Worm (Caenorhabditis elegans) whole organism, L2 larva: Measurements from ENCODE around the gene fbxa-165.
"Not testable (repeated sequence)": the region's sequence is repeated elsewhere in the genome, so short reads cannot be mapped to it uniquely, and the experiment has no call there.

Source experiments
- C34F6.9 ChIP-seq: fragments of 150-350 bp; optimal IDR thresholded peaks from 2 replicates; lab custom pipeline; 2014; ENCODE audit warnings: missing biosample characterization, missing genetic modification characterization
- F13H6.1 ChIP-seq: sonication (generic microtip); optimal IDR thresholded peaks from 2 replicates; lab custom pipeline; 2016; ENCODE audit warnings: missing genetic modification characterization, missing compliant biosample characterization
- R02D3.7 ChIP-seq: fragments of 150-350 bp; optimal IDR thresholded peaks from 2 replicates; lab custom pipeline; 2014; ENCODE audit warnings: missing biosample characterization, missing genetic modification characterization
- Y55F3AM.14 ChIP-seq: fragments of 200-800 bp; sonication (Bioruptor generic); optimal IDR thresholded peaks from 2 replicates; lab custom pipeline; 2018; ENCODE audit warnings: mild to moderate bottlenecking, missing genetic modification characterization, missing compliant biosample characterization
- alr-1 ChIP-seq: fragments of 150-350 bp; optimal IDR thresholded peaks from 2 replicates; lab custom pipeline; 2014; ENCODE audit warnings: missing biosample characterization, missing genetic modification characterization
- aly-2 ChIP-seq: fragments of 150-350 bp; optimal IDR thresholded peaks from 2 replicates; lab custom pipeline; 2014; ENCODE audit warnings: missing biosample characterization, missing genetic modification characterization
- ceh-16 ChIP-seq: fragments of 150-350 bp; optimal IDR thresholded peaks from 2 replicates; lab custom pipeline; 2014; ENCODE audit warnings: missing biosample characterization, missing genetic modification characterization
- crh-2 ChIP-seq: sonication (generic microtip); optimal IDR thresholded peaks from 2 replicates; lab custom pipeline; 2017; ENCODE audit warnings: missing biosample characterization, missing genetic modification characterization
- dmd-4 ChIP-seq: sonication (generic microtip); optimal IDR thresholded peaks from 2 replicates; lab custom pipeline; 2017; ENCODE audit warnings: missing biosample characterization, missing genetic modification characterization
- egl-27 ChIP-seq: sonication (generic microtip); optimal IDR thresholded peaks from 3 replicates; lab custom pipeline; 2017; ENCODE audit warnings: missing biosample characterization, missing genetic modification reagents, missing genetic modification characterization
- elt-3 ChIP-seq: sonication (generic microtip); optimal IDR thresholded peaks from 2 replicates; lab custom pipeline; 2017; ENCODE audit warnings: missing biosample characterization, missing genetic modification characterization
- fos-1 ChIP-seq: fragments of 150-350 bp; optimal IDR thresholded peaks from 2 replicates; lab custom pipeline; 2014; ENCODE audit warnings: missing biosample characterization, missing genetic modification characterization
- gmeb-1 ChIP-seq: fragments of 150-350 bp; optimal IDR thresholded peaks from 2 replicates; lab custom pipeline; 2014; ENCODE audit warnings: missing biosample characterization, missing genetic modification characterization
- lin-13 ChIP-seq: fragments of 150-350 bp; optimal IDR thresholded peaks from 2 replicates; lab custom pipeline; 2014; ENCODE audit warnings: missing biosample characterization, missing genetic modification reagents, missing genetic modification characterization
- lin-39 ChIP-seq: fragments of 150-350 bp; optimal IDR thresholded peaks from 2 replicates; lab custom pipeline; 2014; ENCODE audit warnings: missing biosample characterization, missing genetic modification reagents, missing genetic modification characterization
- lsy-2 ChIP-seq, 2 experiments: fragments of 150-350 bp in 1 of 2; sonication (generic microtip) in 1 of 2; optimal IDR thresholded peaks; 2 replicates each; lab custom pipeline; 2014 to 2017; ENCODE audit warnings: missing biosample characterization in 2 of 2, missing genetic modification characterization in 2 of 2
- nhr-12 ChIP-seq: fragments of 150-350 bp; optimal IDR thresholded peaks from 2 replicates; lab custom pipeline; 2014; ENCODE audit warnings: missing biosample characterization, missing genetic modification characterization
- nhr-129 ChIP-seq: fragments of 150-350 bp; optimal IDR thresholded peaks from 2 replicates; lab custom pipeline; 2014; ENCODE audit warnings: missing biosample characterization, missing genetic modification characterization
- nhr-21 ChIP-seq: fragments of 150-350 bp; optimal IDR thresholded peaks from 2 replicates; lab custom pipeline; 2014; ENCODE audit warnings: missing biosample characterization, missing genetic modification characterization
- nhr-23 ChIP-seq: fragments of 150-350 bp; optimal IDR thresholded peaks from 2 replicates; lab custom pipeline; 2014; ENCODE audit warnings: missing biosample characterization, missing genetic modification reagents, missing genetic modification characterization
- nhr-237 ChIP-seq: fragments of 150-350 bp; optimal IDR thresholded peaks from 2 replicates; lab custom pipeline; 2014; ENCODE audit warnings: missing biosample characterization, missing genetic modification characterization
- nhr-25 ChIP-seq: fragments of 150-350 bp; sonication (generic microtip); optimal IDR thresholded peaks from 3 replicates; lab custom pipeline; 2014; ENCODE audit warnings: missing biosample characterization, missing genetic modification characterization
- nhr-77 ChIP-seq: fragments of 150-350 bp; optimal IDR thresholded peaks from 2 replicates; lab custom pipeline; 2014; ENCODE audit warnings: missing biosample characterization, missing genetic modification characterization
- peb-1 ChIP-seq: fragments of 150-350 bp; optimal IDR thresholded peaks from 2 replicates; lab custom pipeline; 2014; ENCODE audit warnings: missing biosample characterization, missing genetic modification characterization
- sem-4 ChIP-seq: fragments of 150-350 bp; optimal IDR thresholded peaks from 2 replicates; lab custom pipeline; 2014; ENCODE audit warnings: missing biosample characterization, missing genetic modification reagents, missing genetic modification characterization
- skn-1 ChIP-seq: sonication (generic microtip); optimal IDR thresholded peaks from 2 replicates; lab custom pipeline; 2017; ENCODE audit warnings: missing biosample characterization, missing genetic modification characterization
- sma-9 ChIP-seq, 2 experiments: fragments of 150-350 bp in 1 of 2; sonication (generic microtip) in 1 of 2; optimal IDR thresholded peaks; 2 replicates each; lab custom pipeline; 2014 to 2016; ENCODE audit warnings: missing genetic modification characterization in 2 of 2, mild to moderate bottlenecking in 1 of 2, missing biosample characterization in 1 of 2, missing compliant biosample characterization in 1 of 2, missing genetic modification reagents in 1 of 2, moderate library complexity in 1 of 2
- unc-55 ChIP-seq: fragments of 150-350 bp; sonication (generic microtip); optimal IDR thresholded peaks from 3 replicates; lab custom pipeline; 2014; ENCODE audit warnings: missing biosample characterization, missing genetic modification reagents, missing genetic modification characterization
- unc-62 ChIP-seq: fragments of 150-350 bp; optimal IDR thresholded peaks from 2 replicates; lab custom pipeline; 2014; ENCODE audit warnings: missing biosample characterization, missing genetic modification reagents, missing genetic modification characterization
- zag-1 ChIP-seq: fragments of 150-350 bp; optimal IDR thresholded peaks from 2 replicates; lab custom pipeline; 2014; ENCODE audit warnings: missing biosample characterization, missing genetic modification characterization
- ztf-1 ChIP-seq: fragments of 200-800 bp; sonication (Bioruptor generic); conservative IDR thresholded peaks from 2 replicates; pipeline ENCODE4 v1.3.6; 2022; ENCODE audit warnings: missing genetic modification characterization, missing compliant biosample characterization
- ztf-11 ChIP-seq: sonication (generic microtip); optimal IDR thresholded peaks from 2 replicates; lab custom pipeline; 2017; ENCODE audit warnings: missing biosample characterization, missing genetic modification characterization
- ztf-4 ChIP-seq: fragments of 150-350 bp; optimal IDR thresholded peaks from 2 replicates; lab custom pipeline; 2014; ENCODE audit warnings: missing biosample characterization, missing genetic modification characterization

The fbxa-165 gene

ce11 chrII:1661300-1661838 is 45.1 kb upstream of the fbxa-165 start:
- TF ChIP-seq lsy-2 (tag; optimal IDR thresholded peaks at IDR 0.05; lab: Kevin White, UChicago): peak in 1 of 2 experiments; percentile 33

- not testable (repeated sequence) for TF ChIP-seq C34F6.9; Y55F3AM.14; nhr-129 (tag; lab: Kevin White, UChicago)
These were observed 44.6 kb upstream of the fbxa-165 start, which contains the start of gene ZC204.13 for ce11 chrII:1660888-1661287. Gene ZC204.13 (minus strand): TSS chrII:1660988.

ce11 chrII:1659729-1660128 is 43.4 kb upstream of the fbxa-165 start:
- peak; percentile 21 for TF ChIP-seq fos-1 (tag; lab: Kevin White, UChicago)

- TF ChIP-seq ztf-1 (GFP tag; lab: Robert Waterston, UW) (no peak), alr-1 (no peak)
These were observed 40.9 kb upstream of the fbxa-165 start, which contains the start of gene ZC204.12 for ce11 chrII:1657202-1657601. Gene ZC204.12 (minus strand): TSS chrII:1657302.

- TF ChIP-seq unc-55 (GFP tag; lab: Kevin White, UChicago) (no peak), R02D3.7 (tag; lab: Kevin White, UChicago) (no peak), nhr-25 (no peak), lsy-2 (tag; optimal IDR thresholded peaks at IDR 0.05; lab: Kevin White, UChicago) (no peak), zag-1 (tag; lab: Kevin White, UChicago) (no peak)
These were observed 38.6 kb upstream of the fbxa-165 start, which contains the start of gene btb-12 for ce11 chrII:1654917-1655316. Gene btb-12 (plus strand): TSS chrII:1655217.

ce11 chrII:1653397-1653796 is 37.1 kb upstream of the fbxa-165 start, which contains the start of gene fbxb-15:
Gene fbxb-15 (minus strand): TSS chrII:1653497.
- TF ChIP-seq nhr-12 (tag; lab: Kevin White, UChicago) (no peak), gmeb-1 (tag; lab: Kevin White, UChicago) (no peak), ceh-16 (tag; lab: Kevin White, UChicago) (no peak), dmd-4 (no peak), sem-4 (tag; lab: Kevin White, UChicago) (no peak), nhr-21 (no peak), sma-9 (GFP tag; optimal IDR thresholded peaks at IDR 0.05; lab: Kevin White, UChicago) (no peak), sma-9 (tag; optimal IDR thresholded peaks at IDR 0.05; lab: Kevin White, UChicago) (no peak), egl-27 (tag; lab: Kevin White, UChicago) (no peak), alr-1 (no peak), lin-39 (tag; lab: Kevin White, UChicago) (no peak), unc-62 (GFP tag; lab: Kevin White, UChicago) (no peak), elt-3 (tag; lab: Kevin White, UChicago) (no peak), crh-2 (no peak), nhr-23 (tag; lab: Kevin White, UChicago) (no peak), F13H6.1 (tag; lab: Kevin White, UChicago) (no peak), aly-2 (no peak), nhr-77 (tag; lab: Kevin White, UChicago) (no peak), skn-1 (tag; lab: Kevin White, UChicago) (no peak), ztf-4 (no peak)

ce11 chrII:1651804-1652203 is 35.5 kb upstream of the fbxa-165 start, which contains the start of gene fbxb-16:
Gene fbxb-16 (minus strand): TSS chrII:1651904.
- TF ChIP-seq C34F6.9 (no peak), egl-27 (tag; lab: Kevin White, UChicago) (no peak), lin-13 (no peak), aly-2 (no peak), ceh-16 (tag; lab: Kevin White, UChicago) (no peak), peb-1 (no peak), ztf-11 (tag; lab: Kevin White, UChicago) (no peak), nhr-237 (tag; lab: Kevin White, UChicago) (no peak), sem-4 (tag; lab: Kevin White, UChicago) (no peak), unc-55 (GFP tag; lab: Kevin White, UChicago) (no peak)
